Fruit fly (Drosophila melanogaster) whole organism, adult: ENCODE results near the gene CG32638.

Experiments
- CG11617 ChIP-seq: fragments of 200-800 bp; sonication (Bioruptor generic); optimal IDR thresholded peaks from 2 replicates; lab custom pipeline; 2017; ENCODE audit warnings: mild to moderate bottlenecking, missing biosample characterization, missing genetic modification reagents, missing genetic modification characterization
- CG12768 ChIP-seq: fragments of 200-800 bp; sonication (Bioruptor generic); optimal IDR thresholded peaks from 2 replicates; lab custom pipeline; 2017; ENCODE audit warnings: missing biosample characterization, missing genetic modification characterization, mild to moderate bottlenecking, moderate library complexity, missing genetic modification reagents
- CG33017 ChIP-seq: fragments of 200-800 bp; sonication (Bioruptor generic); optimal IDR thresholded peaks from 2 replicates; lab custom pipeline; 2018; ENCODE audit warnings: missing biosample characterization, mild to moderate bottlenecking, missing genetic modification characterization, moderate library complexity
- CG7045 ChIP-seq: fragments of 200-800 bp; sonication (Bioruptor generic); optimal IDR thresholded peaks from 2 replicates; lab custom pipeline; 2017; ENCODE audit warnings: missing biosample characterization, mild to moderate bottlenecking, missing genetic modification characterization
- kay ChIP-seq: fragments of 200-800 bp; sonication (Bioruptor generic); peaks from one replicate; lab custom pipeline; 2016; ENCODE audit warnings: missing biosample characterization, missing genetic modification characterization, borderline replicate concordance
- ovo ChIP-seq: fragments of 200-800 bp; sonication (Bioruptor generic); optimal IDR thresholded peaks from 2 replicates; lab custom pipeline; 2016; ENCODE audit warnings: missing biosample characterization, missing genetic modification characterization

- no peak for TF ChIP-seq kay
- TF ChIP-seq CG33017 (tag; lab: Kevin White, UChicago), result no peak
- TF ChIP-seq CG7045 (GFP tag; lab: Kevin White, UChicago), result no peak
- no peak for TF ChIP-seq CG11617
- no peak for TF ChIP-seq CG12768 (GFP tag; lab: Kevin White, UChicago)
- no peak for TF ChIP-seq ovo (GFP tag; lab: Kevin White, UChicago)
Observed at dm6 chrX:13104571-13104970, 24.0 kb downstream of the CG32638 start.
